Worm (Caenorhabditis elegans): ENCODE data around the gene ocam-1.

Gene ocam-1

DNA sequence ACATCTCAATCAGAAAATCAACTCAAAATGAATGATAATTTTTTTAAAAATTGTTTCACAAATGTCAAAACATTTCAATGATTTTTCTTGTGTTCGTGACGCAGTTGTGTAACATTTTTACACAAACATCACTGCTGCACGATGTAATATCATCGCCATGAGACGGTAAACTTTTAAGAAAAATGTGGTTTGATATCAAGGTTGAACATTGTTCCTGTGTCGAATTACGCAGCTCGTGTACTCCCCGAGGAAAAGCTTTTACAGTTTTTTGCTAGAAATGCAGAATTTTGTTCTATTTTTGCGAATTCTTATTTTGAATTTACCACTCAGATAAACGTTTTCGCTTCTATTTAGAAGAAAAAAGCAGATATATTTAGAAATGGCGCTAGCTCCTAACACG lies 30.1 kb upstream of the ocam-1 start:
- TF ChIP-seq chd-7 (tag; optimal IDR thresholded peaks at IDR 0.05) (peak; percentile 78), cebp-1 (GFP tag; IDR thresholded peaks at IDR 0.05) (no peak), cebp-1 (tag; optimal IDR thresholded peaks at IDR 0.05) (peak; percentile 49), snpc-1.3 (tag; optimal IDR thresholded peaks at IDR 0.05; ENCODE audit: insufficient read depth) (peak; percentile 4), tbp1 (GFP tag; optimal IDR thresholded peaks at IDR 0.05) (peak; percentile 42), lin-35 (GFP tag; optimal IDR thresholded peaks at IDR 0.05) (no peak), sptf-2 (GFP tag; optimal IDR thresholded peaks at IDR 0.05) (no peak), ceh-40 (GFP tag; IDR thresholded peaks at IDR 0.05) (no peak), ccch-3 (GFP tag; optimal IDR thresholded peaks at IDR 0.05) (no peak), mcd-1 (GFP tag; IDR thresholded peaks at IDR 0.05) (0 out of 2 replicates have a peak, but pooled peaks have one; percentile 10), atf-7 (tag; optimal IDR thresholded peaks at IDR 0.05) (no peak), B0019.2 (GFP tag; conservative IDR thresholded peaks at IDR 0.05) (0 out of 2 replicates have a peak, but pooled peaks have one; percentile 13), hsf-1 (GFP tag; IDR thresholded peaks at IDR 0.05) (no peak), lin-40 (tag; optimal IDR thresholded peaks at IDR 0.05) (peak; percentile 31), B0336.3 (GFP tag; IDR thresholded peaks at IDR 0.05) (peak; percentile 34; the same call in 1 of the 2 replicates), ekl-4 (GFP tag; IDR thresholded peaks at IDR 0.05) (peak; percentile 35; the same call in 1 of the 2 replicates), ztf-25 (GFP tag; IDR thresholded peaks at IDR 0.05) (0 out of 2 replicates have a peak, but pooled peaks have one; percentile 23), attf-6 (GFP tag; IDR thresholded peaks at IDR 0.05) (no peak), zim-3 (tag; optimal IDR thresholded peaks at IDR 0.05) (peak; percentile 19), lir-1 (GFP tag; conservative IDR thresholded peaks at IDR 0.05) (no peak), C06A6.2 (GFP tag; conservative IDR thresholded peaks at IDR 0.05) (peak; percentile 31; the same call in 1 of the 2 replicates), hmg-1.2 (GFP tag; IDR thresholded peaks at IDR 0.05) (0 out of 2 replicates have a peak, but pooled peaks have one; percentile 9), nfyb-1 (GFP tag; IDR thresholded peaks at IDR 0.05) (peak; percentile 83; the same call in 1 of the 2 replicates), ZK185.1 (tag; optimal IDR thresholded peaks at IDR 0.05; ENCODE audit: poor library complexity, severe bottlenecking) (peak; percentile 50), nhr-80 (tag; optimal IDR thresholded peaks at IDR 0.05) (peak; percentile 33), cebp-2 (GFP tag; IDR thresholded peaks at IDR 0.05) (0 out of 2 replicates have a peak, but pooled peaks have one; percentile 16), lin-26 (GFP tag; IDR thresholded peaks at IDR 0.05) (peak; percentile 9; the same call in 1 of the 2 replicates), T07F8.4 (tag; optimal IDR thresholded peaks at IDR 0.05) (no peak), F52B5.7 (tag; optimal IDR thresholded peaks at IDR 0.05) (peak; percentile 44), Y56A3A.18 (GFP tag; IDR thresholded peaks at IDR 0.05) (peak; percentile 39; the same call in 1 of the 2 replicates), attf-5 (GFP tag; optimal IDR thresholded peaks at IDR 0.05) (peak; percentile 39), repo-1 (tag; optimal IDR thresholded peaks at IDR 0.05) (peak; percentile 63), Y53G8AR.9 (GFP tag; conservative IDR thresholded peaks at IDR 0.05) (peak; percentile 60; the same call in 1 of the 2 replicates)

DNA sequence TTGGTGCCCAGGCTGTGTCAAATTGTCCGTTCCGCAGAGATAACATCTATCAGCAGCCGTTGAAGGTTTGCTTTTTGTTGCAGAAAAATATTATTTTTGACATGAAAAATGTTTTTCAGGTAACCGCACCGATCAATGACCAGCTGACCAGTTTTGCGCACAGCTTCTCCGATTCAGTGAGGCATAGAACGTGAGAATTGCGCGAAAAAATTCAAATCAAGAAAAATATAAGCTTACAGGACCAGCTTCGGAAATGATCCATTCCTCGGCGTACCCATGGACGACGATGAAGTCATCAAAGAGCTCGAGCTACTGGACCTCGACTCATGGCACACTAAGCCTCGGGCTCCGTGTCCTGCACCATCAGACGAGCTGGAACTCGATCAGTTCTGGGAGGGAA lies 27.0 kb upstream of the ocam-1 start:
- peak; percentile 57 for TF ChIP-seq zfh-2 (GFP tag; conservative IDR thresholded peaks at IDR 0.05)
- TF ChIP-seq ama-1 (optimal IDR thresholded peaks at IDR 0.05), result peak; percentile 4
- TF ChIP-seq ama-1 (GFP tag; optimal IDR thresholded peaks at IDR 0.05), result no peak
- TF ChIP-seq nhr-90 (tag; optimal IDR thresholded peaks at IDR 0.05), result no peak
- peak; percentile 23; the same call in 1 of the 2 replicates for TF ChIP-seq B0336.3 (GFP tag; IDR thresholded peaks at IDR 0.05)
- no peak for TF ChIP-seq nhr-27 (tag; optimal IDR thresholded peaks at IDR 0.05)
- 0 out of 2 replicates have a peak, but pooled peaks have one; percentile 20 for TF ChIP-seq dox-1 (GFP tag; IDR thresholded peaks at IDR 0.05)

Data from whole organism, young adult.